Fruit fly (Drosophila melanogaster) whole organism, pupa: ENCODE data around the gene Nup358.

Experiments used
- CG12605 ChIP-seq: fragments of 200-800 bp; sonication (Bioruptor generic); IDR thresholded peaks from 2 replicates; pipeline ENCODE4 v1.3.6; 2022; ENCODE audit warnings: missing biosample characterization, missing genetic modification characterization
- CG13204 ChIP-seq: fragments of 200-800 bp; sonication (Bioruptor generic); optimal IDR thresholded peaks from 2 replicates; lab custom pipeline; 2018; ENCODE audit warnings: missing biosample characterization, mild to moderate bottlenecking, missing genetic modification characterization, moderate library complexity
- CG14655 ChIP-seq: fragments of 200-800 bp; sonication (Bioruptor generic); optimal IDR thresholded peaks from 3 replicates; lab custom pipeline; 2017; ENCODE audit warnings: mild to moderate bottlenecking, missing biosample characterization, missing genetic modification reagents, missing genetic modification characterization
- CG15710 ChIP-seq: fragments of 200-800 bp; sonication (Bioruptor generic); optimal IDR thresholded peaks from 2 replicates; lab custom pipeline; 2018; ENCODE audit warnings: missing biosample characterization, mild to moderate bottlenecking, missing genetic modification characterization, moderate library complexity
- CG17806 ChIP-seq: fragments of 200-800 bp; sonication (Bioruptor generic); optimal IDR thresholded peaks from 2 replicates; lab custom pipeline; 2018; ENCODE audit warnings: missing biosample characterization, mild to moderate bottlenecking, missing genetic modification characterization, moderate library complexity
- CG8301 ChIP-seq: fragments of 200-800 bp; sonication (Bioruptor generic); optimal IDR thresholded peaks from 2 replicates; lab custom pipeline; 2018; ENCODE audit warnings: missing biosample characterization, mild to moderate bottlenecking, missing genetic modification characterization
- D1 ChIP-seq: fragments of 200-800 bp; sonication (Bioruptor generic); optimal IDR thresholded peaks from 2 replicates; lab custom pipeline; 2018; ENCODE audit warnings: missing biosample characterization, mild to moderate bottlenecking, missing genetic modification characterization, moderate library complexity
- EcR ChIP-seq: fragments of 200-800 bp; sonication (Bioruptor generic); optimal IDR thresholded peaks from 3 replicates; lab custom pipeline; 2019; ENCODE audit warnings: missing biosample characterization, missing genetic modification characterization, mild to moderate bottlenecking, moderate library complexity, missing genetic modification reagents
- Ets98B ChIP-seq: fragments of 200-800 bp; sonication (Bioruptor generic); IDR thresholded peaks from 2 replicates; pipeline ENCODE4 v1.3.6; 2022; ENCODE audit warnings: missing biosample characterization, missing genetic modification characterization
- Pif1A ChIP-seq: fragments of 200-800 bp; sonication (Bioruptor generic); optimal IDR thresholded peaks from 3 replicates; lab custom pipeline; 2016; ENCODE audit warnings: missing biosample characterization, missing genetic modification characterization
- fd96Ca ChIP-seq: fragments of 200-800 bp; sonication (Bioruptor generic); IDR thresholded peaks from 3 replicates; pipeline ENCODE4 v1.3.6; 2022; ENCODE audit warnings: missing biosample characterization, missing genetic modification characterization
- gl ChIP-seq: fragments of 200-800 bp; sonication (Bioruptor generic); optimal IDR thresholded peaks from 2 replicates; lab custom pipeline; 2018; ENCODE audit warnings: missing biosample characterization, mild to moderate bottlenecking, missing genetic modification characterization
- rn ChIP-seq: fragments of 200-800 bp; sonication (Bioruptor generic); IDR thresholded peaks from 2 replicates; pipeline ENCODE4 v1.3.6; 2022; ENCODE audit warnings: missing biosample characterization, missing genetic modification characterization

dm6 chr3R:25292864-25293284 lies 43.7 kb downstream of the Nup358 start, which contains the start of gene CG31098:
- TF ChIP-seq D1 (tag; lab: Kevin White, UChicago) (no peak), gl (tag; lab: Kevin White, UChicago) (no peak), EcR (GFP tag; lab: Kevin White, UChicago) (no peak), CG14655 (no peak), Ets98B (GFP tag; lab: Robert Waterston, UW) (no peak), CG13204 (GFP tag; lab: Kevin White, UChicago) (no peak), fd96Ca (GFP tag; lab: Robert Waterston, UW) (no peak), CG17806 (tag; lab: Kevin White, UChicago) (no peak), CG15710 (tag; lab: Kevin White, UChicago) (no peak), CG8301 (tag; lab: Kevin White, UChicago) (no peak), Pif1A (peak; percentile 10), CG12605 (GFP tag; lab: Robert Waterston, UW) (no peak), rn (GFP tag; lab: Robert Waterston, UW) (no peak)
